Fruit fly (Drosophila melanogaster): ENCODE measurements around the gene Rab7.

- no peak for TF ChIP-seq h (optimal IDR thresholded peaks at IDR 0.05)
- TF ChIP-seq psq (optimal IDR thresholded peaks at IDR 0.05) = no peak
- no peak for TF ChIP-seq Myc (optimal IDR thresholded peaks at IDR 0.05)
Observed at dm6 chr3R:23996224-23996623, 3.4 kb downstream of the Rab7 start, which contains the start of gene LSm3.

Data from Kc167 (cell line).